Worm (Caenorhabditis elegans): ENCODE results near the gene coa-1.

DNA sequence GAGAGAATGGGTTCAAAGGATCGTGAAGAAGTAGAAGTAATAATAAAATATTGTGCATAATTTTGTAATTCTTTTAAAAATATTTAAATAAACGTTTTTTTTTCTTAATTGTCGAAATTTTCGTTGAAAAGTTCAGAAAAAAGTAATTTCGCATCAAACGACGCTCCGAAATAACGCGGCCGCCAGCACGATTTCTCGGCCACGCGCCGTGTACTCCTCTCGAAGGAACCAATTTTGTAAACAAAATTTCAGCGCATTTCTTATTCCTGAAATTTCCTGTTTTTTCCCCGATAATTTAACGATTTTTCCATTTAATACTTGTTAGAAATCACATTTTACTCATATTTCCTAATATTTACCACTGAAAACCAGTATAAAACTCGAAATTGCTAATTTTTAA lies 13.1 kb upstream of the coa-1 start, which contains the start of gene Y38C1AA.12:
- TF ChIP-seq nhr-11 (tag; optimal IDR thresholded peaks at IDR 0.05), result no peak
- TF ChIP-seq pha-2 (tag; optimal IDR thresholded peaks at IDR 0.05), result peak; percentile 65
- TF ChIP-seq K02D7.2 (tag; optimal IDR thresholded peaks at IDR 0.05), result no peak

Measured in whole organism, late embryonic.